Worm (Caenorhabditis elegans): ENCODE data around the gene fezf-1.
"Not testable (repeated sequence)": the region's sequence is repeated elsewhere in the genome, so short reads cannot be mapped to it uniquely, and the experiment has no call there.

The fezf-1 gene

DNA sequence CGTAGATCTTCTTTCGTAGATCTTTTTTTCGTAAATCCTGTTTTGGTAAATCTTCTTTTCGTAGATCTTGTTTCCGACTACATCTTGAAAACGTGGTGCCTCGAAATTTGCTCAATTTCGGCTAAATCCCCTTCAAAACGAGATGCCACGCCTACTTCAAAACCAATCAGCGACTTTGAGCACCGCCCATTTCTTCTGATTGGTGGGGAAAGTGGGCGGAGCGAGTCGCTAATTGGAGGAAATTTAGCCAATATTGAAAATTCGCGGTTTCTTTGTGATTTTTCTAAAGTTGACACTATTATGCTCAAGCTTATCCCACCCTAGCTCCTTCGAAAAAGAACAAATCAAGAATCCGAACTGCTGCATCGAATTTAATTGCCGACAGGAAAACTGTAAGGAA lies 21.7 kb downstream of the fezf-1 start:
- peak in 1 of 2 experiments; percentile 53 for TF ChIP-seq unc-62 (GFP tag; optimal IDR thresholded peaks at IDR 0.05 in 1 of 2)
- no peak for TF ChIP-seq unc-62 (tag; optimal IDR thresholded peaks at IDR 0.05)
- TF ChIP-seq duxl-1 (tag; optimal IDR thresholded peaks at IDR 0.05; ENCODE audit: poor library complexity), result no peak

DNA sequence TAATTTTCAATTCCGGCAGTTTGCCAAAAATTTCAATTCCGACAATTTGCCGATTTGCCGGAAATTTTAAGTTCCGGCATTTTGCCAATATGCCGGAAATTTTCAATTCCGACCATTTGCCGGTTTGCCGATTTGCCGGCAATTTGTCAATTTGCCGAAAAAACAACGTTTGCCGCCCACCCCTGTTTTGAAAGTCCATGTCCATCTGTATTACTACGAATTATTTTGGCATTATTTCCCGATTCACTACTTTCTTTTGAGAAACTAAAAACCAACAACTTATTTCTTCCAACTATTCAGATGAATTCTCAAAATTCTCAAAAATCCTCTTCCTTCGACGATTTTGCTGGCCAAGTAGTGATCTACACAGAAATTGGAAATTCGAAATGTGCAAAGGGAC lies 26.4 kb downstream of the fezf-1 start, which contains the start of gene Y45F10A.7:
Gene Y45F10A.7, plus strand, starts transcription at position 301 of the 400 bp plus-strand sequence.
- no peak for TF ChIP-seq spr-1 (tag; optimal IDR thresholded peaks at IDR 0.05)
- no peak for TF ChIP-seq ceh-62 (tag; optimal IDR thresholded peaks at IDR 0.05)
- TF ChIP-seq daf-19 (GFP tag; conservative IDR thresholded peaks at IDR 0.05), result no peak
- TF ChIP-seq lir-3 (tag; optimal IDR thresholded peaks at IDR 0.05), result no peak

DNA sequence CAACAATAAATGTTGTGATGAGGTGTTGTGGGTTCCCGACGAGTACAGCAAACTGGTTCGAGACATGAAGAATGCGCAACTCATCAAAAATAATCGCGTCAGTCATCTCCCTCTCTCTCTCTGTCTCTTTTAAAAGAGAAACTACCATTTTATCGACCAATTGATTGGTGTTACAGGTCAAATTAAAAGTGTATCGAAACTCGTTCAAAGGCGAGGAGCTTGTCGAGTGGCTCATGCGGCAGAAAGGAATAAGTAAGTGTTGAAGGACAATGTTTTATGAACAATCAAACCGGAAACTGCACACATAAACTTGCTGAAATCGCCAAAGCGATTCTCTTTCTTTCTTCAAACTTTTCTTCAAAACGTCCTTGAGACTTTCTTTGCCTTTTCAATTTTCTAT lies 27.8 kb downstream of the fezf-1 start:
- TF ChIP-seq T26A8.4 (GFP tag; IDR thresholded peaks at IDR 0.05), result no peak
- TF ChIP-seq set-16 (GFP tag; IDR thresholded peaks at IDR 0.05), result no peak
- no peak for TF ChIP-seq zip-2 (tag; optimal IDR thresholded peaks at IDR 0.05)
- TF ChIP-seq zip-11 (GFP tag; IDR thresholded peaks at IDR 0.05), result no peak
- TF ChIP-seq madf-9 (GFP tag; conservative IDR thresholded peaks at IDR 0.05), result no peak
- no peak for TF ChIP-seq aly-2 (tag; optimal IDR thresholded peaks at IDR 0.05)
- no peak for TF ChIP-seq unc-130 (GFP tag; optimal IDR thresholded peaks at IDR 0.05)
- no peak for TF ChIP-seq lin-39 (tag; optimal IDR thresholded peaks at IDR 0.05)
- no peak for TF ChIP-seq pha-4 (GFP tag; IDR thresholded peaks at IDR 0.05)
- TF ChIP-seq pha-4 (tag; optimal IDR thresholded peaks at IDR 0.05), result no peak
- TF ChIP-seq mes-2 (tag; optimal IDR thresholded peaks at IDR 0.05; ENCODE audit: poor library complexity, severe bottlenecking), result no peak
- TF ChIP-seq egl-43 (GFP tag; IDR thresholded peaks at IDR 0.05), result no peak

DNA sequence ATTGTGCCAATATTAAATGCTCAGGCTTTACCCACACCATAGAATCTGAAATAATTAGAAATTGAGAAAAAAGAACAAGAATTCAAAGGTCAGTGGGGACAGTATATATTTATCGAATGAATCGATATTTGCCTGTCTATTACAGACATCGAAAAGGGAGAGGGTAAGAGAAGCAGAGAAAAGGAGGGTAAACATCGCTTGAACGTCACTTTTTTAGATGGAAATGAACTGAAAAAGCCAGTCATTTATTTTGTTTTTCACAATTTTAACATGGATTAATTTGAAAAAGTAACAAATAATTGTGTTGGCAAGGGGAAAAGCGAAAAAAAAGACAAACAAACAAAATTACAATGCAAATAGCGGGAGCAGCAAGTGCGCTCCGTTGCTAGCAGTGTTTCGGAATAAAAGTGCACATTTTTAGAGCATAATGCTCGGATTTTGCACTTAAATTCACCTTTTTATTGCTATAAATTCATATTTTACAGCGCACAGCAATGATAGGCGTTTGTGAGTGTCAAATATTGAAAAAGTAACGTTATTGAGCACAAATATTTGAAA lies 37.0 kb downstream of the fezf-1 start, which contains the start of gene tbc-9:
Gene tbc-9, minus strand, starts transcription at position 51 of the 558 bp plus-strand sequence.
- TF ChIP-seq tra-1 (GFP tag; IDR thresholded peaks at IDR 0.05) (no peak), pha-4 (GFP tag; IDR thresholded peaks at IDR 0.05) (no peak), pha-4 (tag; optimal IDR thresholded peaks at IDR 0.05) (peak; percentile 51), fos-1 (tag; optimal IDR thresholded peaks at IDR 0.05) (no peak), mes-2 (tag; optimal IDR thresholded peaks at IDR 0.05; ENCODE audit: poor library complexity, severe bottlenecking) (peak; percentile 6), nhr-6 (tag; optimal IDR thresholded peaks at IDR 0.05) (no peak), daf-16 (GFP tag; optimal IDR thresholded peaks at IDR 0.05) (no peak), daf-16 (tag; optimal IDR thresholded peaks at IDR 0.05) (peak; percentile 57)

DNA sequence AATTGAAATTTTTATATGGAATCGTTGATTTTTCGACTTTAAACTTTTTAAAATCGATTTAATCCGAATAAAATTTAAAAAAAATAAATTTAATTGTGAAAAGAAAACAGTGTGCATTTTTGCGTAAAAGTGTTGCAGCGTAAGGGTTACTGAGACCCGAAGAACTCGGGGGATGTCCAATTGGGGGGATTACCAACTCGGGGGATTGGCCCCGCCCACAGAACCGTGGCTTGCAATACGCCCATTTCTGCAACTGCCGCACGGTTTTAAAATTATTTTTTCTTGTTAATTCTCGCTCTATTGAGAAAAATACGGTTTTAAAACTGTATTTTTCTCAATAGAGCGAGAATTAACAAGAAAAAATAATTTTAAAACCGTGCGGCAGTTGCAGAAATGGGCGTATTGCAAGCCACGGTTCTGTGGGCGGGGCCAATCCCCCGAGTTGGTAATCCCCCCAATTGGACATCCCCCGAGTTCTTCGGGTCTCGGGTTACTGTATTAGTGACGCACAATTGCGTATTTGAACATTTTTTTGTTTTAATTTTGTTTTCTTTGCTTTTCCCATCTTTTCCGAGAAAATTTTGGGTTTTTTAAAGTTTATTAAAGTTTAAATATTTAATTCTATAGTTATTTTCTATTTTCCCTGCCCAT lies 37.6 kb downstream of the fezf-1 start:
- TF ChIP-seq mes-2 (tag; optimal IDR thresholded peaks at IDR 0.05; ENCODE audit: poor library complexity, severe bottlenecking) (peak; percentile 13), unc-130 (GFP tag; optimal IDR thresholded peaks at IDR 0.05) (peak; percentile 36)

DNA sequence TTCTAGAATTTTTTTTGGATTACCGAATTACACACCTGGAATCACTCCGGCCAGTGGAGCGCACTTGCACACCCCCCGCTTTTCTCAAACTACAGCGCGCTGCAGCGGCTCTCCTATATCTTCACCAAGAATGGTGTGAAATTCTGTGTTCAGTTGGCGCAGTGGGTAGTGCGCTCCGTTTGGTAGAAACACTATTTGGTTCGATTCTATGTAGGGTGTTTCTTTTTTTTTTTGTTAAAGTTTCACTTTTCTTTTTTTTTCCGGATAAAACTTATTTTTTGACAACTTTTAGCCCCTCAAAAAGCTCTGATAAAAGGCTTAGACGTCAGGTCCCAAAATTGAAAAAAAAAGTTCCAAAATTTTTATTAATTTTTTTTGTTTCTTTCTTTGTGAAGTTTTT lies 38.2 kb downstream of the fezf-1 start:
- TF ChIP-seq ctbp-1 (GFP tag; IDR thresholded peaks at IDR 0.05) (0 out of 2 replicates have a peak, but pooled peaks have one; percentile 11), pha-4 (GFP tag; IDR thresholded peaks at IDR 0.05) (peak; percentile 36; the same call in 1 of the 2 replicates), lin-38 (GFP tag; IDR thresholded peaks at IDR 0.05) (peak; percentile 56), egl-43 (GFP tag; IDR thresholded peaks at IDR 0.05) (0 out of 2 replicates have a peak, but pooled peaks have one; percentile 10), lim-7 (GFP tag; IDR thresholded peaks at IDR 0.05) (0 out of 2 replicates have a peak, but pooled peaks have one; percentile 30), snpc-1.2 (GFP tag; IDR thresholded peaks at IDR 0.05) (peak; percentile 47; the same call in 1 of the 2 replicates)
- TF ChIP-seq pha-4 (tag; optimal IDR thresholded peaks at IDR 0.05), result not testable (repeated sequence)
